Fruit fly (Drosophila melanogaster): ENCODE measurements around the gene Cpr78Cc.

Cpr78Cc gene

dm6 chr3L:21304400-21304799, 4.0 kb downstream of the Cpr78Cc start, which contains the start of the genes CG11309 and CG7632 (continued):
- TF ChIP-seq HmgZ (tag; optimal IDR thresholded peaks at IDR 0.05) (peak; percentile 100), CG9932 (GFP tag; IDR thresholded peaks at IDR 0.05) (peak; percentile 96), CG3726 (GFP tag; IDR thresholded peaks at IDR 0.05) (peak; percentile 97), vfl (GFP tag; optimal IDR thresholded peaks at IDR 0.05) (peak; percentile 98), CG13424 (tag; optimal IDR thresholded peaks at IDR 0.05) (peak; percentile 100), CG4617 (GFP tag; optimal IDR thresholded peaks at IDR 0.05; ENCODE audit: borderline replicate concordance) (peak; percentile 98), Atf3 (GFP tag; optimal IDR thresholded peaks at IDR 0.05) (peak; percentile 97), HLH4C (GFP tag; IDR thresholded peaks at IDR 0.05; ENCODE audit: partially characterized antibody) (no peak), HLHmδ (GFP tag; optimal IDR thresholded peaks at IDR 0.05) (peak; percentile 18), Doc3 (GFP tag; IDR thresholded peaks at IDR 0.05; ENCODE audit: partially characterized antibody) (no peak), ewg (GFP tag; optimal IDR thresholded peaks at IDR 0.05) (peak; percentile 96), btn (GFP tag; optimal IDR thresholded peaks at IDR 0.05) (peak; percentile 98), CG17186 (GFP tag; optimal IDR thresholded peaks at IDR 0.05) (peak; percentile 96), scrt (GFP tag; optimal IDR thresholded peaks at IDR 0.05) (peak; percentile 99), CG17359 (tag; optimal IDR thresholded peaks at IDR 0.05) (peak; percentile 99), lbe (GFP tag; optimal IDR thresholded peaks at IDR 0.05) (peak; percentile 99), Lpt (GFP tag; optimal IDR thresholded peaks at IDR 0.05) (no peak), tin (GFP tag; optimal IDR thresholded peaks at IDR 0.05) (peak; percentile 99), CG9437 (GFP tag; optimal IDR thresholded peaks at IDR 0.05) (peak; percentile 96), CG12942 (GFP tag; optimal IDR thresholded peaks at IDR 0.05) (peak; percentile 98), Tbp (GFP tag; optimal IDR thresholded peaks at IDR 0.05) (no peak), pnt (GFP tag; optimal IDR thresholded peaks at IDR 0.05) (peak; percentile 97), MTF-1 (GFP tag; optimal IDR thresholded peaks at IDR 0.05; ENCODE audit: borderline replicate concordance) (peak; percentile 99), stc (GFP tag; IDR thresholded peaks at IDR 0.05) (peak; percentile 99), ems (GFP tag; optimal IDR thresholded peaks at IDR 0.05) (peak; percentile 99), CG34376 (GFP tag; optimal IDR thresholded peaks at IDR 0.05) (peak; percentile 100), CG11456 (GFP tag; IDR thresholded peaks at IDR 0.05) (peak; percentile 95), NK7.1 (GFP tag; optimal IDR thresholded peaks at IDR 0.05) (peak; percentile 99), ATbp (GFP tag; optimal IDR thresholded peaks at IDR 0.05) (peak; percentile 99), CG43689 (GFP tag; IDR thresholded peaks at IDR 0.05) (peak; percentile 92), da (GFP tag; optimal IDR thresholded peaks at IDR 0.05) (peak; percentile 98), amos (GFP tag; IDR thresholded peaks at IDR 0.05; ENCODE audit: partially characterized antibody) (peak; percentile 33; the same call in 1 of the 2 replicates), CG15479 (GFP tag; optimal IDR thresholded peaks at IDR 0.05) (peak; percentile 81), knrl (GFP tag; IDR thresholded peaks at IDR 0.05; ENCODE audit: partially characterized antibody) (0 out of 3 replicates have a peak, but pooled peaks have one; percentile 22), Dad (GFP tag; optimal IDR thresholded peaks at IDR 0.05) (peak; percentile 98), lov (optimal IDR thresholded peaks at IDR 0.05) (no peak), lov (GFP tag; IDR thresholded peaks at IDR 0.05) (peak; percentile 99), CG4360 (GFP tag; IDR thresholded peaks at IDR 0.05) (peak; percentile 88), Hmx (GFP tag; optimal IDR thresholded peaks at IDR 0.05) (peak; percentile 96), stwl (tag; optimal IDR thresholded peaks at IDR 0.05) (peak; percentile 99), CG6683 (GFP tag; optimal IDR thresholded peaks at IDR 0.05) (peak; percentile 99), Doc2 (GFP tag; IDR thresholded peaks at IDR 0.05) (peak; percentile 80), CG17361 (GFP tag; IDR thresholded peaks at IDR 0.05) (peak; percentile 99), prd (optimal IDR thresholded peaks at IDR 0.05) (no peak), prd (GFP tag; IDR thresholded peaks at IDR 0.05) (peak; percentile 97), Hr3 (GFP tag; optimal IDR thresholded peaks at IDR 0.05) (peak; percentile 97), ERR (GFP tag; optimal IDR thresholded peaks at IDR 0.05) (peak; percentile 98), CG2712 (tag; optimal IDR thresholded peaks at IDR 0.05) (peak; percentile 100), CG7987 (GFP tag; optimal IDR thresholded peaks at IDR 0.05) (peak; percentile 99), Atf6 (GFP tag; IDR thresholded peaks at IDR 0.05) (peak; percentile 99), Bdp1 (GFP tag; optimal IDR thresholded peaks at IDR 0.05) (peak; percentile 94)
